Fruit fly (Drosophila melanogaster): Measurements from ENCODE around the gene CG11584.
A peak's percentile ranks its signal among the peaks of the same experiment; 100 is the strongest.

CG11584 gene

dm6 chrX:14214505-14215449 lies 33.9 kb downstream of the CG11584 start (continued):
- TF ChIP-seq Ets65A (GFP tag): peak; percentile 17
- TF ChIP-seq dmrt11E (tag; optimal IDR thresholded peaks at IDR 0.05): no peak
- peak; percentile 47; the same call in 1 of the 2 replicates for TF ChIP-seq Atf6 (GFP tag; IDR thresholded peaks at IDR 0.05)
- peak; percentile 47 for TF ChIP-seq Hand (GFP tag; optimal IDR thresholded peaks at IDR 0.05)
- no peak for TF ChIP-seq CG9609 (GFP tag; optimal IDR thresholded peaks at IDR 0.05)
- peak; percentile 17 for TF ChIP-seq CG17829 (tag; optimal IDR thresholded peaks at IDR 0.05)
- TF ChIP-seq bcd (GFP tag; optimal IDR thresholded peaks at IDR 0.05): peak; percentile 54
- no peak for TF ChIP-seq bigmax (GFP tag; optimal IDR thresholded peaks at IDR 0.05)
- TF ChIP-seq CG17359 (tag; optimal IDR thresholded peaks at IDR 0.05): peak; percentile 2
- peak; percentile 49 for TF ChIP-seq CG6689 (GFP tag; IDR thresholded peaks at IDR 0.05)
- peak; percentile 27 for TF ChIP-seq CG4424 (GFP tag; optimal IDR thresholded peaks at IDR 0.05)
- TF ChIP-seq Xbp1 (GFP tag; optimal IDR thresholded peaks at IDR 0.05): peak; percentile 13
- 0 out of 3 replicates have a peak, but pooled peaks have one; percentile 30 for TF ChIP-seq CG11093 (GFP tag; IDR thresholded peaks at IDR 0.05)
- TF ChIP-seq Poxn (GFP tag; IDR thresholded peaks at IDR 0.05): no peak
- TF ChIP-seq CG12155 (GFP tag; optimal IDR thresholded peaks at IDR 0.05): peak; percentile 12
- 0 out of 2 replicates have a peak, but pooled peaks have one; percentile 23 for TF ChIP-seq CG31224 (GFP tag; IDR thresholded peaks at IDR 0.05)
- peak; percentile 16 for TF ChIP-seq Nf-YC (tag; optimal IDR thresholded peaks at IDR 0.05)
- peak; percentile 1 for TF ChIP-seq CG11723 (GFP tag; optimal IDR thresholded peaks at IDR 0.05)
- TF ChIP-seq CG13287 (GFP tag; IDR thresholded peaks at IDR 0.05; ENCODE audit: partially characterized antibody): no peak
- 0 out of 2 replicates have a peak, but pooled peaks have one; percentile 31 for TF ChIP-seq stc (GFP tag; IDR thresholded peaks at IDR 0.05)
- no peak for TF ChIP-seq hkb (optimal IDR thresholded peaks at IDR 0.05)
- TF ChIP-seq hkb (GFP tag; IDR thresholded peaks at IDR 0.05): peak; percentile 45; the same call in 1 of the 2 replicates
- peak in 1 of 2 experiments; percentile 40 for TF ChIP-seq dpn (GFP tag; optimal IDR thresholded peaks at IDR 0.05)
- TF ChIP-seq Elba2 (GFP tag; optimal IDR thresholded peaks at IDR 0.05): no peak
- no peak for TF ChIP-seq CG12659 (GFP tag; optimal IDR thresholded peaks at IDR 0.05)
- no peak for TF ChIP-seq br (optimal IDR thresholded peaks at IDR 0.05)
- TF ChIP-seq caup (GFP tag; optimal IDR thresholded peaks at IDR 0.05; ENCODE audit: severe bottlenecking): peak; percentile 66
- TF ChIP-seq nmo (GFP tag; optimal IDR thresholded peaks at IDR 0.05): peak; percentile 49
- no peak for TF ChIP-seq ato (GFP tag; IDR thresholded peaks at IDR 0.05; ENCODE audit: partially characterized antibody)
- TF ChIP-seq CG1233 (GFP tag; optimal IDR thresholded peaks at IDR 0.05): peak; percentile 42
- no peak for TF ChIP-seq klu (GFP tag; IDR thresholded peaks at IDR 0.05)
- no peak for TF ChIP-seq bab2 (GFP tag; optimal IDR thresholded peaks at IDR 0.05)
- peak; percentile 21 for TF ChIP-seq Vsx1 (GFP tag; optimal IDR thresholded peaks at IDR 0.05)
- TF ChIP-seq fd3F (GFP tag; optimal IDR thresholded peaks at IDR 0.05): peak; percentile 52
- TF ChIP-seq Deaf1 (tag; optimal IDR thresholded peaks at IDR 0.05): peak; percentile 31
- TF ChIP-seq cato (GFP tag; optimal IDR thresholded peaks at IDR 0.05; ENCODE audit: borderline replicate concordance): no peak
- TF ChIP-seq fd64A (GFP tag; optimal IDR thresholded peaks at IDR 0.05): no peak
- peak; percentile 37 for TF ChIP-seq CG6254 (GFP tag; optimal IDR thresholded peaks at IDR 0.05)
- peak; percentile 5 for TF ChIP-seq CG13624 (GFP tag; optimal IDR thresholded peaks at IDR 0.05)
- no peak for TF ChIP-seq CG17328 (GFP tag; IDR thresholded peaks at IDR 0.05)
- peak; percentile 44 for TF ChIP-seq D19B (GFP tag; optimal IDR thresholded peaks at IDR 0.05)
- TF ChIP-seq CG12391 (tag; optimal IDR thresholded peaks at IDR 0.05): peak; percentile 28
- no peak for TF ChIP-seq Neu2 (GFP tag; optimal IDR thresholded peaks at IDR 0.05; ENCODE audit: borderline replicate concordance)
- peak; percentile 46 for TF ChIP-seq CG13424 (tag; optimal IDR thresholded peaks at IDR 0.05)
- peak; percentile 24 for TF ChIP-seq ind (GFP tag; optimal IDR thresholded peaks at IDR 0.05)
- no peak for TF ChIP-seq Ravus (GFP tag; IDR thresholded peaks at IDR 0.05)
- 0 out of 3 replicates have a peak, but pooled peaks have one; percentile 18 for TF ChIP-seq CG7357 (GFP tag; IDR thresholded peaks at IDR 0.05)
- peak; percentile 48; the same call in 1 of the 2 replicates for TF ChIP-seq sisA (GFP tag; IDR thresholded peaks at IDR 0.05)
